Fruit fly (Drosophila melanogaster) whole organism, wandering third instar larva: ENCODE data around the gene Or85f.

Experiments used
- CG9705 ChIP-seq: fragments of 200-800 bp; sonication (Bioruptor generic); optimal IDR thresholded peaks from 2 replicates; lab custom pipeline; 2018; ENCODE audit warnings: missing biosample characterization, mild to moderate bottlenecking, missing genetic modification characterization
- lola ChIP-seq: fragments of >200 bp; optimal IDR thresholded peaks from 2 replicates; lab custom pipeline; 2017; ENCODE audit warnings: missing biosample characterization, missing genetic modification characterization
- woc ChIP-seq: sonication (Bioruptor generic); optimal IDR thresholded peaks from 2 replicates; lab custom pipeline; 2016; ENCODE audit warnings: missing biosample characterization, mild to moderate bottlenecking, missing genetic modification characterization

- TF ChIP-seq woc (no peak), CG9705 (no peak), lola (GFP tag; lab: Kevin White, UChicago) (no peak)
Measured at dm6 chr3R:9419300-9419652, 21.3 kb downstream of the Or85f start.
